Worm (Caenorhabditis elegans) whole organism, L4/young adult: ENCODE measurements around the gene sel-11.

Source experiments
- W03F9.2 ChIP-seq: fragments of 150-350 bp; optimal IDR thresholded peaks from 2 replicates; lab custom pipeline; 2014; ENCODE audit warnings: missing biosample characterization, missing genetic modification characterization
- dao-5 ChIP-seq: sonication (generic microtip); optimal IDR thresholded peaks from 2 replicates; lab custom pipeline; 2016; ENCODE audit warnings: missing genotype, missing genetic modification characterization, moderate library complexity, missing compliant biosample characterization
- him-1 ChIP-seq: sonication (generic microtip); optimal IDR thresholded peaks from 2 replicates; lab custom pipeline; 2016; ENCODE audit warnings: missing genotype, missing genetic modification reagents, missing genetic modification characterization, missing compliant biosample characterization

The sel-11 gene

ce11 chrV:11817263-11817726, 50.2 kb downstream of the sel-11 start:
- no peak for TF ChIP-seq W03F9.2
- TF ChIP-seq dao-5 (tag; lab: Kevin White, UChicago), result no peak
- TF ChIP-seq him-1, result no peak

- TF ChIP-seq him-1 (no peak), dao-5 (tag; lab: Kevin White, UChicago) (no peak), W03F9.2 (no peak)
Observed at ce11 chrV:11818064-11818463, 50.9 kb downstream of the sel-11 start.

- TF ChIP-seq him-1 (no peak), dao-5 (tag; lab: Kevin White, UChicago) (no peak), W03F9.2 (no peak)
Observed at ce11 chrV:11818786-11819185, 51.7 kb downstream of the sel-11 start.

- TF ChIP-seq dao-5 (tag; lab: Kevin White, UChicago) (no peak), W03F9.2 (no peak)
Observed at ce11 chrV:11819451-11819850, 52.3 kb downstream of the sel-11 start.
